Worm (Caenorhabditis elegans) whole organism, early embryonic: ENCODE results near the gene clpf-1.

ENCODE experiments used
- hmbx-1 ChIP-seq: sonication (generic microtip); optimal IDR thresholded peaks from 2 replicates; lab custom pipeline; 2016; ENCODE audit warnings: mild to moderate bottlenecking, missing genetic modification characterization, missing compliant biosample characterization
- tbx-11 ChIP-seq: fragments of 200-800 bp; sonication (Bioruptor generic); IDR thresholded peaks from 2 replicates; pipeline ENCODE4 v1.3.6; 2022; ENCODE audit warnings: missing genetic modification characterization, missing compliant biosample characterization

ce11 chrIII:3355791-3356190 is 41.8 kb upstream of the clpf-1 start:
- TF ChIP-seq hmbx-1 (tag; lab: Kevin White, UChicago) = no peak
- no peak for TF ChIP-seq tbx-11 (GFP tag; lab: Robert Waterston, UW)
